Fruit fly (Drosophila melanogaster): ENCODE measurements around the gene CG7601.
A peak's percentile ranks its signal among the peaks of the same experiment; 100 is the strongest.

Gene CG7601

dm6 chr3R:29772090-29772794 is 35.7 kb upstream of the CG7601 start:
- TF ChIP-seq fru (GFP tag; optimal IDR thresholded peaks at IDR 0.05), result peak; percentile 7
- peak; percentile 32 for TF ChIP-seq Vsx2 (GFP tag; optimal IDR thresholded peaks at IDR 0.05; ENCODE audit: partially characterized antibody)
- no peak for TF ChIP-seq sage (GFP tag; optimal IDR thresholded peaks at IDR 0.05)
- TF ChIP-seq GATAd (GFP tag; optimal IDR thresholded peaks at IDR 0.05), result no peak
- TF ChIP-seq Myc (optimal IDR thresholded peaks at IDR 0.05), result peak; percentile 29
- peak; percentile 72 for TF ChIP-seq woc (GFP tag; optimal IDR thresholded peaks at IDR 0.05)
- TF ChIP-seq brk (GFP tag; optimal IDR thresholded peaks at IDR 0.05), result no peak
- no peak for TF ChIP-seq Jra (GFP tag; optimal IDR thresholded peaks at IDR 0.05)
- no peak for TF ChIP-seq Dfd (GFP tag; optimal IDR thresholded peaks at IDR 0.05)
- peak; percentile 2 for TF ChIP-seq br (GFP tag; optimal IDR thresholded peaks at IDR 0.05)
- no peak for TF ChIP-seq rgr (GFP tag; optimal IDR thresholded peaks at IDR 0.05)
- TF ChIP-seq ey (GFP tag; optimal IDR thresholded peaks at IDR 0.05), result no peak
- peak; percentile 70 for TF ChIP-seq dmrt93B (GFP tag; optimal IDR thresholded peaks at IDR 0.05)
- no peak for TF ChIP-seq OdsH (GFP tag; optimal IDR thresholded peaks at IDR 0.05)
- peak in 1 of 2 experiments; percentile 27 for TF ChIP-seq foxo (GFP tag; optimal IDR thresholded peaks at IDR 0.05)
- TF ChIP-seq dl (GFP tag; optimal IDR thresholded peaks at IDR 0.05; ENCODE audit: insufficient read depth in 1 of 2, partially characterized antibody in 2 of 2), result peak; percentile 91 to 92
- TF ChIP-seq Sp1 (GFP tag; optimal IDR thresholded peaks at IDR 0.05), result no peak
- TF ChIP-seq HLH106 (tag; optimal IDR thresholded peaks at IDR 0.05), result peak; percentile 63
- peak; percentile 55 for TF ChIP-seq Hr83 (GFP tag; optimal IDR thresholded peaks at IDR 0.05; ENCODE audit: poor library complexity, severe bottlenecking)
- peak; percentile 47 for TF ChIP-seq CG9705 (GFP tag; optimal IDR thresholded peaks at IDR 0.05)
- TF ChIP-seq pan (optimal IDR thresholded peaks at IDR 0.05), result no peak
- peak; percentile 36 for TF ChIP-seq tai (GFP tag; optimal IDR thresholded peaks at IDR 0.05)
- no peak for TF ChIP-seq CrebA (GFP tag; optimal IDR thresholded peaks at IDR 0.05; ENCODE audit: borderline replicate concordance)
- no peak for TF ChIP-seq sv (GFP tag; optimal IDR thresholded peaks at IDR 0.05)
- peak; percentile 93 for TF ChIP-seq Dif (GFP tag; optimal IDR thresholded peaks at IDR 0.05; ENCODE audit: partially characterized antibody)
- TF ChIP-seq Hr78 (GFP tag; optimal IDR thresholded peaks at IDR 0.05), result no peak
- no peak for TF ChIP-seq Hnf4 (GFP tag; optimal IDR thresholded peaks at IDR 0.05)
- peak; percentile 94 for TF ChIP-seq psq (GFP tag; optimal IDR thresholded peaks at IDR 0.05)

dm6 chr3R:29771645-29772089 is 35.1 kb upstream of the CG7601 start:
- TF ChIP-seq OdsH (GFP tag; optimal IDR thresholded peaks at IDR 0.05) (no peak), CrebA (GFP tag; optimal IDR thresholded peaks at IDR 0.05; ENCODE audit: borderline replicate concordance) (peak; percentile 45), sv (GFP tag; optimal IDR thresholded peaks at IDR 0.05) (no peak), Rel (GFP tag; optimal IDR thresholded peaks at IDR 0.05) (no peak), Rel (tag; optimal IDR thresholded peaks at IDR 0.05) (peak; percentile 82)

- TF ChIP-seq Dfd (GFP tag; optimal IDR thresholded peaks at IDR 0.05) (no peak), CrebA (GFP tag; optimal IDR thresholded peaks at IDR 0.05; ENCODE audit: borderline replicate concordance) (no peak), Hnf4 (GFP tag; optimal IDR thresholded peaks at IDR 0.05) (no peak), Dif (GFP tag; optimal IDR thresholded peaks at IDR 0.05; ENCODE audit: partially characterized antibody) (no peak), h (GFP tag; optimal IDR thresholded peaks at IDR 0.05) (no peak), sv (GFP tag; optimal IDR thresholded peaks at IDR 0.05) (no peak), usp (GFP tag; optimal IDR thresholded peaks at IDR 0.05) (no peak), brk (GFP tag; optimal IDR thresholded peaks at IDR 0.05) (no peak), Myc (optimal IDR thresholded peaks at IDR 0.05) (no peak), Vsx2 (GFP tag; optimal IDR thresholded peaks at IDR 0.05; ENCODE audit: partially characterized antibody) (no peak), Sp1 (GFP tag; optimal IDR thresholded peaks at IDR 0.05) (no peak), dsf (GFP tag; optimal IDR thresholded peaks at IDR 0.05; ENCODE audit: borderline replicate concordance) (no peak), ey (GFP tag; optimal IDR thresholded peaks at IDR 0.05) (no peak), Mio (GFP tag; optimal IDR thresholded peaks at IDR 0.05) (no peak), OdsH (GFP tag; optimal IDR thresholded peaks at IDR 0.05) (no peak), Hr83 (GFP tag; optimal IDR thresholded peaks at IDR 0.05; ENCODE audit: poor library complexity, severe bottlenecking) (no peak), CG9705 (GFP tag; optimal IDR thresholded peaks at IDR 0.05) (no peak)
Observed at dm6 chr3R:29770930-29771329, 34.4 kb upstream of the CG7601 start.

Measured in whole organism, wandering third instar larva.